Fruit fly (Drosophila melanogaster) whole organism, embryonic: ENCODE data around the gene CG17264.

Source experiments
- CG10366 ChIP-seq: fragments of 200-800 bp; sonication (Bioruptor generic); IDR thresholded peaks from 2 replicates; pipeline ENCODE4 v1.3.6; 2022; ENCODE audit warnings: missing biosample characterization, missing genetic modification characterization
- CG11085 ChIP-seq: fragments of 200-800 bp; sonication (Bioruptor generic); IDR thresholded peaks from 2 replicates; pipeline ENCODE4 v1.3.6; 2022; ENCODE audit warnings: missing biosample characterization, missing genetic modification characterization
- CG11456 ChIP-seq: fragments of 200-800 bp; sonication (Bioruptor generic); IDR thresholded peaks from 3 replicates; pipeline ENCODE4 v1.3.6; 2022; ENCODE audit warnings: missing biosample characterization, missing genetic modification characterization
- CG11695 ChIP-seq: fragments of 200-800 bp; sonication (Bioruptor generic); IDR thresholded peaks from 3 replicates; pipeline ENCODE4 v1.3.6; 2022; ENCODE audit warnings: missing biosample characterization, missing genetic modification characterization
- CG11723 ChIP-seq: fragments of 200-800 bp; sonication (Bioruptor generic); optimal IDR thresholded peaks from 2 replicates; lab custom pipeline; 2017; ENCODE audit warnings: missing biosample characterization, mild to moderate bottlenecking, missing genetic modification characterization
- CG12299 ChIP-seq: fragments of 200-800 bp; sonication (Bioruptor generic); optimal IDR thresholded peaks from 2 replicates; lab custom pipeline; 2018; ENCODE audit warnings: missing biosample characterization, mild to moderate bottlenecking, missing genetic modification characterization
- CG13424 ChIP-seq: fragments of 200-800 bp; sonication (Bioruptor generic); optimal IDR thresholded peaks from 2 replicates; lab custom pipeline; 2019; ENCODE audit warnings: missing biosample characterization, mild to moderate bottlenecking, missing genetic modification characterization, moderate library complexity
- CG14965 ChIP-seq: fragments of 200-800 bp; sonication (Bioruptor generic); optimal IDR thresholded peaks from 2 replicates; lab custom pipeline; 2016; ENCODE audit warnings: missing biosample characterization, missing genetic modification characterization, borderline replicate concordance
- CG15696 ChIP-seq: fragments of 200-800 bp; sonication (Bioruptor generic); optimal IDR thresholded peaks from 2 replicates; lab custom pipeline; 2019; ENCODE audit warnings: missing biosample characterization, mild to moderate bottlenecking, missing genetic modification characterization, moderate library complexity
- CG30020 ChIP-seq: fragments of 200-800 bp; optimal IDR thresholded peaks from 2 replicates; lab custom pipeline; 2019; ENCODE audit warnings: missing biosample characterization, mild to moderate bottlenecking, missing genetic modification characterization, moderate library complexity
- CG32532 ChIP-seq: fragments of 200-800 bp; sonication (Bioruptor generic); IDR thresholded peaks from 2 replicates; pipeline ENCODE4 v1.3.6; 2022; ENCODE audit warnings: missing biosample characterization, missing genetic modification characterization
- CG3407 ChIP-seq: fragments of 200-800 bp; sonication (Bioruptor generic); optimal IDR thresholded peaks from 2 replicates; lab custom pipeline; 2018; ENCODE audit warnings: missing biosample characterization, mild to moderate bottlenecking, missing genetic modification characterization
- CG34224 ChIP-seq: fragments of 200-800 bp; sonication (Bioruptor generic); IDR thresholded peaks from 3 replicates; pipeline ENCODE4 v1.3.6; 2022; ENCODE audit warnings: missing biosample characterization, missing genetic modification characterization; ENCODE audit not compliant: partially characterized antibody
- CG3847 ChIP-seq: fragments of 200-800 bp; sonication (Bioruptor generic); IDR thresholded peaks from 2 replicates; pipeline ENCODE4 v1.3.6; 2022; ENCODE audit warnings: missing biosample characterization, missing genetic modification characterization
- CG4820 ChIP-seq: fragments of 200-800 bp; sonication (Bioruptor generic); optimal IDR thresholded peaks from 3 replicates; lab custom pipeline; 2016; ENCODE audit warnings: missing biosample characterization, missing genetic modification characterization
- CG6654 ChIP-seq: fragments of 200-800 bp; sonication (Bioruptor generic); optimal IDR thresholded peaks from 2 replicates; lab custom pipeline; 2017; ENCODE audit warnings: missing biosample characterization, mild to moderate bottlenecking, missing genetic modification characterization
- CG7928 ChIP-seq: fragments of 200-800 bp; sonication (Bioruptor generic); optimal IDR thresholded peaks from 2 replicates; lab custom pipeline; 2017; ENCODE audit warnings: missing biosample characterization, mild to moderate bottlenecking, missing genetic modification characterization
- CG8089 ChIP-seq: fragments of 200-800 bp; sonication (Bioruptor generic); optimal IDR thresholded peaks from 3 replicates; lab custom pipeline; 2016; ENCODE audit warnings: missing biosample characterization, missing genetic modification characterization
- CG8281 ChIP-seq: fragments of 200-800 bp; sonication (Bioruptor generic); optimal IDR thresholded peaks from 2 replicates; lab custom pipeline; 2018; ENCODE audit warnings: missing biosample characterization, mild to moderate bottlenecking, missing genetic modification characterization, moderate library complexity
- CG9817 ChIP-seq: fragments of 200-800 bp; sonication (Bioruptor generic); optimal IDR thresholded peaks from 2 replicates; lab custom pipeline; 2018; ENCODE audit warnings: missing biosample characterization, mild to moderate bottlenecking, missing genetic modification characterization, moderate library complexity
- Dp ChIP-seq: fragments of 200-800 bp; sonication (Bioruptor generic); optimal IDR thresholded peaks from 2 replicates; lab custom pipeline; 2018; ENCODE audit warnings: missing biosample characterization, mild to moderate bottlenecking, missing genetic modification characterization, moderate library complexity
- Ets65A ChIP-seq: fragments of 200-800 bp; sonication (Bioruptor generic); peaks from one replicate; lab custom pipeline; 2016; ENCODE audit warnings: missing biosample characterization, missing genetic modification characterization
- GATAe ChIP-seq: fragments of 200-800 bp; sonication (Bioruptor generic); conservative IDR thresholded peaks from 2 replicates; pipeline ENCODE4 v1.3.6; 2022; ENCODE audit warnings: missing biosample characterization, missing genetic modification characterization
- Hand ChIP-seq: fragments of 200-800 bp; sonication (Bioruptor generic); optimal IDR thresholded peaks from 2 replicates; lab custom pipeline; 2017; ENCODE audit warnings: mild to moderate bottlenecking, missing biosample characterization, missing genetic modification reagents, missing genetic modification characterization
- Nf-YA ChIP-seq: fragments of 200-800 bp; sonication (Bioruptor generic); IDR thresholded peaks from 2 replicates; pipeline ENCODE4 v1.3.6; 2022; ENCODE audit warnings: missing biosample characterization, missing genetic modification characterization
- Sox100B ChIP-seq: fragments of 200-800 bp; sonication (Bioruptor generic); optimal IDR thresholded peaks from 3 replicates; lab custom pipeline; 2018; ENCODE audit warnings: missing biosample characterization, mild to moderate bottlenecking, missing genetic modification characterization
- Sox102F ChIP-seq: fragments of 200-800 bp; sonication (Bioruptor generic); optimal IDR thresholded peaks from 2 replicates; lab custom pipeline; 2018; ENCODE audit warnings: missing biosample characterization, mild to moderate bottlenecking, missing genetic modification characterization, moderate library complexity
- Xrp1 ChIP-seq: fragments of 200-800 bp; sonication (Bioruptor generic); IDR thresholded peaks from 2 replicates; pipeline ENCODE4 v1.3.6; 2022; ENCODE audit warnings: missing biosample characterization, missing genetic modification characterization
- bigmax ChIP-seq: fragments of 200-800 bp; sonication (Bioruptor generic); optimal IDR thresholded peaks from 2 replicates; lab custom pipeline; 2018; ENCODE audit warnings: missing biosample characterization, mild to moderate bottlenecking, missing genetic modification characterization
- cas ChIP-seq: fragments of 200-800 bp; sonication (Bioruptor generic); IDR thresholded peaks from 2 replicates; pipeline ENCODE4 v1.3.6; 2022; ENCODE audit warnings: missing biosample characterization, missing genetic modification characterization
- danr ChIP-seq: fragments of 200-800 bp; sonication (Bioruptor generic); IDR thresholded peaks from 2 replicates; pipeline ENCODE4 v1.3.6; 2022; ENCODE audit warnings: missing biosample characterization, missing genetic modification characterization
- dimm ChIP-seq: fragments of 200-800 bp; sonication (Bioruptor generic); IDR thresholded peaks from 2 replicates; pipeline ENCODE4 v1.3.6; 2022; ENCODE audit warnings: missing biosample characterization, missing genetic modification characterization
- gem ChIP-seq: fragments of 200-800 bp; sonication (Bioruptor generic); optimal IDR thresholded peaks from 2 replicates; lab custom pipeline; 2019; ENCODE audit warnings: missing biosample characterization, mild to moderate bottlenecking, missing genetic modification characterization, moderate library complexity
- grau ChIP-seq: fragments of 200-800 bp; optimal IDR thresholded peaks from 3 replicates; lab custom pipeline; 2019; ENCODE audit warnings: missing biosample characterization, mild to moderate bottlenecking, missing genetic modification characterization, moderate library complexity
- ind ChIP-seq: fragments of 200-800 bp; sonication (Bioruptor generic); optimal IDR thresholded peaks from 3 replicates; lab custom pipeline; 2016; ENCODE audit warnings: missing biosample characterization, missing genetic modification characterization
- kah ChIP-seq: fragments of 200-800 bp; sonication (Bioruptor generic); optimal IDR thresholded peaks from 2 replicates; lab custom pipeline; 2018; ENCODE audit warnings: missing biosample characterization, mild to moderate bottlenecking, missing genetic modification characterization
- knrl ChIP-seq: fragments of 200-800 bp; sonication (Bioruptor generic); IDR thresholded peaks from 3 replicates; pipeline ENCODE4 v1.3.6; 2022; ENCODE audit warnings: missing biosample characterization, missing genetic modification characterization; ENCODE audit not compliant: partially characterized antibody
- lilli ChIP-seq: fragments of 200-800 bp; sonication (Bioruptor generic); optimal IDR thresholded peaks from 3 replicates; lab custom pipeline; 2016; ENCODE audit warnings: missing biosample characterization, missing genetic modification characterization
- lmd ChIP-seq: fragments of 200-800 bp; sonication (Bioruptor generic); IDR thresholded peaks from 2 replicates; pipeline ENCODE4 v1.3.6; 2022; ENCODE audit warnings: missing biosample characterization, missing genetic modification characterization
- lola ChIP-seq, 3 experiments: fragments of >200 bp in 2 of 3; fragments of 200-800 bp in 1 of 3; sonication (Bioruptor generic) in 1 of 3; optimal IDR thresholded peaks; 2 replicates each; lab custom pipeline; 2017 to 2019; ENCODE audit warnings: missing biosample characterization in 3 of 3, missing genetic modification characterization in 3 of 3, mild to moderate bottlenecking in 1 of 3, moderate library complexity in 1 of 3
- phol ChIP-seq: fragments of 200-800 bp; sonication (Bioruptor generic); optimal IDR thresholded peaks from 3 replicates; lab custom pipeline; 2018; ENCODE audit warnings: missing biosample characterization, mild to moderate bottlenecking, missing genetic modification characterization, moderate library complexity
- pita ChIP-seq: fragments of 200-800 bp; sonication (Bioruptor generic); optimal IDR thresholded peaks from 2 replicates; lab custom pipeline; 2017; ENCODE audit warnings: missing biosample characterization, mild to moderate bottlenecking, missing genetic modification characterization
- salm ChIP-seq: fragments of 200-800 bp; sonication (Bioruptor generic); optimal IDR thresholded peaks from 2 replicates; lab custom pipeline; 2018; ENCODE audit warnings: missing biosample characterization, mild to moderate bottlenecking, missing genetic modification characterization
- sens ChIP-seq: fragments of 200-800 bp; sonication (Bioruptor generic); peaks from one replicate; lab custom pipeline; 2016; ENCODE audit warnings: missing biosample characterization, missing genetic modification characterization
- sob ChIP-seq: fragments of 200-800 bp; sonication (Bioruptor generic); IDR thresholded peaks from 2 replicates; pipeline ENCODE4 v1.3.6; 2022; ENCODE audit warnings: missing biosample characterization, missing genetic modification characterization
- sqz ChIP-seq: fragments of 200-800 bp; sonication (Bioruptor generic); optimal IDR thresholded peaks from 3 replicates; lab custom pipeline; 2018; ENCODE audit warnings: missing biosample characterization, mild to moderate bottlenecking, missing genetic modification characterization
- ssp ChIP-seq: fragments of 200-800 bp; sonication (Bioruptor generic); IDR thresholded peaks from 2 replicates; pipeline ENCODE4 v1.3.6; 2022; ENCODE audit warnings: missing biosample characterization, missing genetic modification characterization
- sug ChIP-seq: fragments of 200-800 bp; optimal IDR thresholded peaks from 2 replicates; lab custom pipeline; 2019; ENCODE audit warnings: missing biosample characterization, mild to moderate bottlenecking, missing genetic modification characterization, moderate library complexity
- tll ChIP-seq, 2 experiments: fragments of 200-800 bp in 1 of 2; fragments of >200 bp in 1 of 2; sonication (Bioruptor generic) in 1 of 2; optimal IDR thresholded peaks; 2 replicates each; lab custom pipeline; 2017 to 2019; ENCODE audit warnings: missing biosample characterization in 2 of 2, missing genetic modification characterization in 2 of 2, mild to moderate bottlenecking in 1 of 2, moderate library complexity in 1 of 2

The CG17264 gene

DNA sequence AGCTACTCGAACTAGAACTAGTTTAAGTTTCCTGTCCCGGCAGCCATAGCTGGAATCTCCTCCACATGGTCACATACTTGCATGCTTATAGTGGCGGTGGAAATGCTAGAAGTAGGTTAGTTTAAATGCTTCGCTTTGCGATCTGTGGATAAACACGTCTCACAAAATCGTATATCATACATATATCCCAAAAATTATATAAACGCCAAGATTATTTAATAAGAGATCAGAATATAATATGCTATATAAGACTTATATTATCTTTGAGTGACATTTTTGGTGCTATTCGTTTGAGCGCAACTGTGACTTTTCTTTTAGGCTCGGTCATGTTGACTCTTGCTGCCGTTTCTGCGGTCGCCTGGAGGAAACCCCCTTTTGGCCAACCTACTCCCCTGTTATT, 16.4 kb upstream of the CG17264 start:
- no peak for TF ChIP-seq Hand (GFP tag; lab: Kevin White, UChicago)
- no peak for TF ChIP-seq bigmax (GFP tag; lab: Kevin White, UChicago)
- TF ChIP-seq Ets65A (GFP tag; lab: Kevin White, UChicago) = peak; percentile 49
- peak; percentile 22 for TF ChIP-seq gem
- peak; percentile 9; the same call in 1 of the 2 replicates for TF ChIP-seq Xrp1 (GFP tag; lab: Robert Waterston, UW)
- peak; percentile 13 for TF ChIP-seq Sox102F
- peak; percentile 50 for TF ChIP-seq sens
- TF ChIP-seq, all 482 proteins: peak for 5

DNA sequence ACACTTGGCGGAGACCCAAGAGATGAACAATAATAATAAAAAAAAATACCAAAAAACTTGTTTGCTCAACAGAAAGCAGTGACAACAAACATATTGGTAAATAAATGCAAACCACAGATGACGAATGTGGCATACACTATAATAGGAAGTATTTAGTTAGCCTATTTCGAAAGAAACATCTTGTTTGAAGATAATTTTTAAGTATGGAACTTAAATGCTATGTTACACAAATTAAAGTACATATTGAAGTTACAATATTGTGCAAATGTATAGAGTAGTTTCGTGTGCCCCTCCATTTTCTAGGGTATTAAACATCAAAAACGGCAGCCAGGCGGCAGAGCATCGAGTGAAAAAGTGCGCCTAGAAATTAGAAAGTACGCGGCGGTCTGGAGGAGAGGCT, 14.9 kb upstream of the CG17264 start:
- TF ChIP-seq cas (GFP tag; lab: Robert Waterston, UW) (no peak), CG14965 (GFP tag; lab: Kevin White, UChicago) (no peak), CG11456 (GFP tag; lab: Robert Waterston, UW) (no peak), CG32532 (GFP tag; lab: Robert Waterston, UW) (no peak), phol (tag; lab: Kevin White, UChicago) (peak; percentile 66), lola (GFP tag; optimal IDR thresholded peaks at IDR 0.05; lab: Kevin White, UChicago) (peak in 1 of 3 experiments; percentile 19), CG11723 (peak; percentile 20), pita (GFP tag; lab: Kevin White, UChicago) (no peak), GATAe (GFP tag; lab: Robert Waterston, UW) (no peak), bigmax (GFP tag; lab: Kevin White, UChicago) (no peak), ind (GFP tag; lab: Kevin White, UChicago) (peak; percentile 41), CG12299 (tag; lab: Kevin White, UChicago) (no peak), dimm (GFP tag; lab: Robert Waterston, UW) (no peak), knrl (GFP tag; lab: Robert Waterston, UW) (no peak), CG10366 (GFP tag; lab: Robert Waterston, UW) (peak; percentile 40; the same call in 1 of the 2 replicates), CG30020 (tag; lab: Kevin White, UChicago) (no peak), CG15696 (tag; lab: Kevin White, UChicago) (no peak), CG3407 (GFP tag; lab: Kevin White, UChicago) (peak; percentile 52), CG8281 (tag; lab: Kevin White, UChicago) (peak; percentile 15), kah (GFP tag; lab: Kevin White, UChicago) (peak; percentile 51), lilli (GFP tag; lab: Kevin White, UChicago) (no peak), CG34224 (GFP tag; lab: Robert Waterston, UW) (no peak), sob (no peak), tll (GFP tag; optimal IDR thresholded peaks at IDR 0.05; lab: Kevin White, UChicago) (no peak), sqz (GFP tag; lab: Kevin White, UChicago) (peak; percentile 61), danr (GFP tag; lab: Robert Waterston, UW) (no peak), grau (tag; lab: Kevin White, UChicago) (peak; percentile 57), Dp (no peak), Sox100B (GFP tag; lab: Kevin White, UChicago) (peak; percentile 75), CG9817 (peak; percentile 10), CG8089 (no peak), salm (peak; percentile 11), CG13424 (tag; lab: Kevin White, UChicago) (peak; percentile 64), sens (peak; percentile 92), Nf-YA (GFP tag; lab: Robert Waterston, UW) (peak; percentile 50; the same call in 1 of the 2 replicates), ssp (GFP tag; lab: Robert Waterston, UW) (no peak), CG11695 (0 out of 3 replicates have a peak, but pooled peaks have one; percentile 26), CG7928 (GFP tag; lab: Kevin White, UChicago) (no peak), sug (no peak), CG3847 (GFP tag; lab: Robert Waterston, UW) (no peak), lmd (GFP tag; lab: Robert Waterston, UW) (peak; percentile 54), CG11085 (no peak), CG4820 (peak; percentile 12), CG6654 (GFP tag; lab: Kevin White, UChicago) (no peak)
